Comparison of ENCODE assay signal across 1 fruit fly cellular context in genomic region chr3L:14786230-14786850, dm6.
A peak's percentile ranks its signal among the peaks of the same experiment; 100 is the strongest.
TF ChIP-seq lines count a peak whose summit lies in the region.

Gene bmm (minus strand): TSS chr3L:14786412.
Gene Tdrd3 (plus strand): TSS chr3L:14786791.

TF ChIP-seq in whole organism, embryonic, 481 proteins besides CTCF, POLR2A, EP300 and RAD21 (continued from another document and continues in another):
- TF ChIP-seq trh (GFP tag; optimal IDR thresholded peaks at IDR 0.05; lab: Kevin White, UChicago) = peak; percentile 71
- no peak for TF ChIP-seq cg (GFP tag; optimal IDR thresholded peaks at IDR 0.05; lab: Kevin White, UChicago)
- no peak for TF ChIP-seq h (optimal IDR thresholded peaks at IDR 0.05; lab: Kevin White, UChicago)
- TF ChIP-seq exex (tag; optimal IDR thresholded peaks at IDR 0.05; lab: Kevin White, UChicago) = peak; percentile 70
- peak; percentile 9 for TF ChIP-seq Dp (GFP tag; optimal IDR thresholded peaks at IDR 0.05; lab: Kevin White, UChicago)
- TF ChIP-seq CG32767 (GFP tag; IDR thresholded peaks at IDR 0.05; lab: Robert Waterston, UW) = peak; percentile 55
- peak; percentile 63 for TF ChIP-seq Xrp1 (GFP tag; IDR thresholded peaks at IDR 0.05; lab: Robert Waterston, UW)
- peak; percentile 57 for TF ChIP-seq tna (GFP tag; IDR thresholded peaks at IDR 0.05; lab: Robert Waterston, UW; ENCODE audit: partially characterized antibody)
- TF ChIP-seq jumu (GFP tag; optimal IDR thresholded peaks at IDR 0.05; lab: Kevin White, UChicago) = peak; percentile 4
- TF ChIP-seq Aef1 (GFP tag; IDR thresholded peaks at IDR 0.05; lab: Robert Waterston, UW) = peak; percentile 75
- TF ChIP-seq Sry-β (GFP tag; optimal IDR thresholded peaks at IDR 0.05; lab: Kevin White, UChicago) = peak; percentile 54
- peak; percentile 11 for TF ChIP-seq Bdp1 (GFP tag; optimal IDR thresholded peaks at IDR 0.05; lab: Kevin White, UChicago)
- peak; percentile 64 for TF ChIP-seq croc (GFP tag; conservative IDR thresholded peaks at IDR 0.05; lab: Robert Waterston, UW)
- TF ChIP-seq aop (GFP tag; IDR thresholded peaks at IDR 0.05; lab: Robert Waterston, UW) = no peak
- TF ChIP-seq CG9932 (GFP tag; IDR thresholded peaks at IDR 0.05; lab: Robert Waterston, UW) = peak; percentile 96
- peak; percentile 90 for TF ChIP-seq Xbp1 (GFP tag; optimal IDR thresholded peaks at IDR 0.05; lab: Kevin White, UChicago)
- peak; percentile 70 for TF ChIP-seq CG6689 (GFP tag; IDR thresholded peaks at IDR 0.05; lab: Robert Waterston, UW)
- no peak for TF ChIP-seq gcm2 (GFP tag; optimal IDR thresholded peaks at IDR 0.05; lab: Kevin White, UChicago)
- TF ChIP-seq CG2129 (GFP tag; IDR thresholded peaks at IDR 0.05; lab: Robert Waterston, UW; ENCODE audit: partially characterized antibody) = peak; percentile 85; the same call in 1 of the 2 replicates
- TF ChIP-seq az2 (GFP tag; optimal IDR thresholded peaks at IDR 0.05; lab: Kevin White, UChicago) = peak; percentile 80
- TF ChIP-seq gce (GFP tag; IDR thresholded peaks at IDR 0.05; lab: Robert Waterston, UW) = no peak; the same call in 2 of the 3 replicates
- TF ChIP-seq lilli (GFP tag; optimal IDR thresholded peaks at IDR 0.05; lab: Kevin White, UChicago) = peak; percentile 83
- peak; percentile 70 for TF ChIP-seq sisA (GFP tag; IDR thresholded peaks at IDR 0.05; lab: Robert Waterston, UW)
- peak; percentile 59 for TF ChIP-seq Dref (GFP tag; IDR thresholded peaks at IDR 0.05; lab: Robert Waterston, UW)
- no peak for TF ChIP-seq toy (GFP tag; IDR thresholded peaks at IDR 0.05; lab: Robert Waterston, UW)
- peak; percentile 27; the same call in 1 of the 3 replicates for TF ChIP-seq CG11560 (tag; IDR thresholded peaks at IDR 0.05; lab: Robert Waterston, UW)
- peak; percentile 51 for TF ChIP-seq tup (GFP tag; optimal IDR thresholded peaks at IDR 0.05; lab: Kevin White, UChicago)
- peak; percentile 31; the same call in 2 of the 3 replicates for TF ChIP-seq ase (GFP tag; IDR thresholded peaks at IDR 0.05; lab: Robert Waterston, UW)
- no peak for TF ChIP-seq hkb (optimal IDR thresholded peaks at IDR 0.05; lab: Kevin White, UChicago)
- TF ChIP-seq hkb (GFP tag; IDR thresholded peaks at IDR 0.05; lab: Robert Waterston, UW) = peak; percentile 42; the same call in 1 of the 2 replicates
- TF ChIP-seq slp2 (GFP tag; optimal IDR thresholded peaks at IDR 0.05; lab: Kevin White, UChicago) = no peak
- no peak for TF ChIP-seq CG1832 (GFP tag; optimal IDR thresholded peaks at IDR 0.05; lab: Kevin White, UChicago)
- no peak for TF ChIP-seq CG15479 (GFP tag; optimal IDR thresholded peaks at IDR 0.05; lab: Kevin White, UChicago)
- peak; percentile 63; the same call in 1 of the 3 replicates for TF ChIP-seq so (GFP tag; IDR thresholded peaks at IDR 0.05; lab: Robert Waterston, UW)
- peak; percentile 74 for TF ChIP-seq Antp (GFP tag; optimal IDR thresholded peaks at IDR 0.05; lab: Kevin White, UChicago)
- TF ChIP-seq Lim3 (GFP tag; IDR thresholded peaks at IDR 0.05; lab: Robert Waterston, UW) = no peak
- no peak for TF ChIP-seq ash1 (GFP tag; optimal IDR thresholded peaks at IDR 0.05; lab: Kevin White, UChicago)
- TF ChIP-seq Dll (GFP tag; IDR thresholded peaks at IDR 0.05; lab: Robert Waterston, UW; ENCODE audit: partially characterized antibody) = peak; percentile 94
- TF ChIP-seq Atf-2 (GFP tag; optimal IDR thresholded peaks at IDR 0.05; lab: Kevin White, UChicago) = no peak
- TF ChIP-seq HLH4C (GFP tag; IDR thresholded peaks at IDR 0.05; lab: Robert Waterston, UW; ENCODE audit: partially characterized antibody) = peak; percentile 82
- TF ChIP-seq D19A (tag; optimal IDR thresholded peaks at IDR 0.05; lab: Kevin White, UChicago) = peak; percentile 62
- peak; percentile 27 for TF ChIP-seq CG8944 (GFP tag; optimal IDR thresholded peaks at IDR 0.05; lab: Kevin White, UChicago)
- TF ChIP-seq CG10959 (GFP tag; IDR thresholded peaks at IDR 0.05; lab: Robert Waterston, UW) = no peak; the same call in 1 of the 2 replicates
- peak; percentile 51 for TF ChIP-seq CG4707 (GFP tag; optimal IDR thresholded peaks at IDR 0.05; lab: Kevin White, UChicago)
- TF ChIP-seq NK7.1 (GFP tag; optimal IDR thresholded peaks at IDR 0.05; lab: Kevin White, UChicago) = no peak
- TF ChIP-seq Vsx1 (GFP tag; optimal IDR thresholded peaks at IDR 0.05; lab: Kevin White, UChicago) = peak; percentile 53
- TF ChIP-seq Sox102F (GFP tag; optimal IDR thresholded peaks at IDR 0.05; lab: Kevin White, UChicago) = peak; percentile 83
- peak; percentile 81 for TF ChIP-seq HLH54F (GFP tag; optimal IDR thresholded peaks at IDR 0.05; lab: Kevin White, UChicago)
- TF ChIP-seq sug (tag; optimal IDR thresholded peaks at IDR 0.05; lab: Kevin White, UChicago) = peak; percentile 90
- no peak for TF ChIP-seq br (optimal IDR thresholded peaks at IDR 0.05; lab: Kevin White, UChicago)
- peak; percentile 72 for TF ChIP-seq stwl (tag; optimal IDR thresholded peaks at IDR 0.05; lab: Kevin White, UChicago)
- TF ChIP-seq CG17359 (tag; optimal IDR thresholded peaks at IDR 0.05; lab: Kevin White, UChicago) = peak; percentile 73
- peak; percentile 90 for TF ChIP-seq sqz (GFP tag; optimal IDR thresholded peaks at IDR 0.05; lab: Kevin White, UChicago)
- peak; percentile 31 for TF ChIP-seq Side (GFP tag; optimal IDR thresholded peaks at IDR 0.05; lab: Kevin White, UChicago)
- peak; percentile 18 for TF ChIP-seq CG3163 (GFP tag; optimal IDR thresholded peaks at IDR 0.05; lab: Kevin White, UChicago)
- peak; percentile 76 for TF ChIP-seq CG12942 (GFP tag; optimal IDR thresholded peaks at IDR 0.05; lab: Kevin White, UChicago)
- TF ChIP-seq slbo (GFP tag; IDR thresholded peaks at IDR 0.05; lab: Robert Waterston, UW) = peak; percentile 94
- TF ChIP-seq sc (optimal IDR thresholded peaks at IDR 0.05; lab: Kevin White, UChicago) = no peak
- peak; percentile 27 for TF ChIP-seq sc (GFP tag; optimal IDR thresholded peaks at IDR 0.05; lab: Kevin White, UChicago)
- no peak for TF ChIP-seq CG3065 (GFP tag; optimal IDR thresholded peaks at IDR 0.05; lab: Kevin White, UChicago)
- TF ChIP-seq nom (GFP tag; optimal IDR thresholded peaks at IDR 0.05; lab: Kevin White, UChicago) = peak; percentile 42
- peak; percentile 80 for TF ChIP-seq Fer3 (tag; optimal IDR thresholded peaks at IDR 0.05; lab: Kevin White, UChicago)
- TF ChIP-seq chn (GFP tag; optimal IDR thresholded peaks at IDR 0.05; lab: Kevin White, UChicago) = peak; percentile 54
- peak; percentile 73 for TF ChIP-seq HmgZ (tag; optimal IDR thresholded peaks at IDR 0.05; lab: Kevin White, UChicago)
- TF ChIP-seq CG7839 (tag; optimal IDR thresholded peaks at IDR 0.05; lab: Kevin White, UChicago) = peak; percentile 84
- peak; percentile 76 for TF ChIP-seq tgo (GFP tag; IDR thresholded peaks at IDR 0.05; lab: Robert Waterston, UW)
- TF ChIP-seq crp (GFP tag; optimal IDR thresholded peaks at IDR 0.05; lab: Kevin White, UChicago) = peak in 1 of 2 experiments; percentile 20
- TF ChIP-seq CG17829 (tag; optimal IDR thresholded peaks at IDR 0.05; lab: Kevin White, UChicago) = peak; percentile 87
- TF ChIP-seq CG4404 (GFP tag; IDR thresholded peaks at IDR 0.05; lab: Robert Waterston, UW) = peak; percentile 60
- peak; percentile 91 for TF ChIP-seq CG13424 (tag; optimal IDR thresholded peaks at IDR 0.05; lab: Kevin White, UChicago)
- TF ChIP-seq Atf3 (GFP tag; optimal IDR thresholded peaks at IDR 0.05; lab: Kevin White, UChicago) = no peak
- peak; percentile 65 for TF ChIP-seq ara (GFP tag; IDR thresholded peaks at IDR 0.05; lab: Robert Waterston, UW)
- TF ChIP-seq inv (GFP tag; IDR thresholded peaks at IDR 0.05; lab: Robert Waterston, UW; ENCODE audit: partially characterized antibody) = peak; percentile 87
- TF ChIP-seq bowl (GFP tag; IDR thresholded peaks at IDR 0.05; lab: Robert Waterston, UW) = no peak
- TF ChIP-seq disco-r (GFP tag; optimal IDR thresholded peaks at IDR 0.05; lab: Kevin White, UChicago) = peak; percentile 40
- peak; percentile 67 for TF ChIP-seq ssp (GFP tag; IDR thresholded peaks at IDR 0.05; lab: Robert Waterston, UW)
- TF ChIP-seq hbn (GFP tag; IDR thresholded peaks at IDR 0.05; lab: Robert Waterston, UW; ENCODE audit: partially characterized antibody) = peak; percentile 93
- peak; percentile 71; the same call in 1 of the 3 replicates for TF ChIP-seq jigr1 (GFP tag; IDR thresholded peaks at IDR 0.05; lab: Robert Waterston, UW)
- no peak for TF ChIP-seq CG12769 (tag; optimal IDR thresholded peaks at IDR 0.05; lab: Kevin White, UChicago)
- peak; percentile 74 for TF ChIP-seq Fer1 (GFP tag; optimal IDR thresholded peaks at IDR 0.05; lab: Kevin White, UChicago)
- peak; percentile 86 for TF ChIP-seq Sox100B (GFP tag; optimal IDR thresholded peaks at IDR 0.05; lab: Kevin White, UChicago)
- peak; percentile 78 for TF ChIP-seq CG11085 (GFP tag; IDR thresholded peaks at IDR 0.05; lab: Robert Waterston, UW)
- peak; percentile 92 for TF ChIP-seq CG31441 (GFP tag; IDR thresholded peaks at IDR 0.05; lab: Robert Waterston, UW)
- peak; percentile 45 for TF ChIP-seq CG5180 (GFP tag; optimal IDR thresholded peaks at IDR 0.05; lab: Kevin White, UChicago)
- TF ChIP-seq Meics (GFP tag; optimal IDR thresholded peaks at IDR 0.05; lab: Kevin White, UChicago) = peak; percentile 89
- peak; percentile 61 for TF ChIP-seq CG34422 (GFP tag; IDR thresholded peaks at IDR 0.05; lab: Robert Waterston, UW)
- no peak for TF ChIP-seq CG14050 (GFP tag; IDR thresholded peaks at IDR 0.05; lab: Robert Waterston, UW)
- peak; percentile 62; the same call in 1 of the 2 replicates for TF ChIP-seq E2f1 (GFP tag; IDR thresholded peaks at IDR 0.05; lab: Robert Waterston, UW)
- TF ChIP-seq Nf-YA (GFP tag; IDR thresholded peaks at IDR 0.05; lab: Robert Waterston, UW) = no peak
- no peak for TF ChIP-seq CG14965 (GFP tag; optimal IDR thresholded peaks at IDR 0.05; lab: Kevin White, UChicago; ENCODE audit: borderline replicate concordance)
- peak; percentile 12 for TF ChIP-seq Sin3A (optimal IDR thresholded peaks at IDR 0.05; lab: Kevin White, UChicago)
- peak; percentile 39; the same call in 1 of the 2 replicates for TF ChIP-seq CG17328 (GFP tag; IDR thresholded peaks at IDR 0.05; lab: Robert Waterston, UW)
- TF ChIP-seq Jarid2 (GFP tag; optimal IDR thresholded peaks at IDR 0.05; lab: Kevin White, UChicago) = peak; percentile 88
- TF ChIP-seq CG16815 (GFP tag; optimal IDR thresholded peaks at IDR 0.05; lab: Kevin White, UChicago) = peak; percentile 78
- peak; percentile 91 for TF ChIP-seq CG11456 (GFP tag; IDR thresholded peaks at IDR 0.05; lab: Robert Waterston, UW)
- no peak for TF ChIP-seq grn (GFP tag; optimal IDR thresholded peaks at IDR 0.05; lab: Kevin White, UChicago)
- TF ChIP-seq wor (GFP tag; IDR thresholded peaks at IDR 0.05; lab: Robert Waterston, UW) = no peak
- TF ChIP-seq Hr78 (GFP tag; optimal IDR thresholded peaks at IDR 0.05; lab: Kevin White, UChicago) = no peak
- TF ChIP-seq CG4328 (GFP tag; optimal IDR thresholded peaks at IDR 0.05; lab: Kevin White, UChicago) = peak; percentile 79
- peak; percentile 82 for TF ChIP-seq CG10209 (GFP tag; optimal IDR thresholded peaks at IDR 0.05; lab: Kevin White, UChicago)
- TF ChIP-seq CG2202 (tag; optimal IDR thresholded peaks at IDR 0.05; lab: Kevin White, UChicago) = no peak
- TF ChIP-seq CG6254 (GFP tag; optimal IDR thresholded peaks at IDR 0.05; lab: Kevin White, UChicago) = peak; percentile 37
- peak; percentile 57 for TF ChIP-seq vvl (GFP tag; IDR thresholded peaks at IDR 0.05; lab: Robert Waterston, UW)
- peak; percentile 65 for TF ChIP-seq bab2 (GFP tag; optimal IDR thresholded peaks at IDR 0.05; lab: Kevin White, UChicago)
- peak; percentile 89 for TF ChIP-seq phol (tag; optimal IDR thresholded peaks at IDR 0.05; lab: Kevin White, UChicago)
- peak; percentile 93 for TF ChIP-seq CG17361 (GFP tag; IDR thresholded peaks at IDR 0.05; lab: Robert Waterston, UW)
- TF ChIP-seq Elba2 (GFP tag; optimal IDR thresholded peaks at IDR 0.05; lab: Kevin White, UChicago) = peak; percentile 36
- peak; percentile 91 for TF ChIP-seq CG2678 (tag; optimal IDR thresholded peaks at IDR 0.05; lab: Kevin White, UChicago)
- TF ChIP-seq CG11695 (GFP tag; IDR thresholded peaks at IDR 0.05; lab: Robert Waterston, UW) = 0 out of 3 replicates have a peak, but pooled peaks have one; percentile 12
- peak; percentile 52; the same call in 2 of the 3 replicates for TF ChIP-seq otp (GFP tag; IDR thresholded peaks at IDR 0.05; lab: Robert Waterston, UW)
- TF ChIP-seq row (GFP tag; IDR thresholded peaks at IDR 0.05; lab: Robert Waterston, UW) = peak; percentile 97
- TF ChIP-seq slou (GFP tag; optimal IDR thresholded peaks at IDR 0.05; lab: Kevin White, UChicago) = peak; percentile 73
- peak; percentile 42 for TF ChIP-seq pnt (GFP tag; optimal IDR thresholded peaks at IDR 0.05; lab: Kevin White, UChicago)
- no peak for TF ChIP-seq Hr39 (optimal IDR thresholded peaks at IDR 0.05; lab: Kevin White, UChicago)
- peak; percentile 45 for TF ChIP-seq CG3407 (GFP tag; optimal IDR thresholded peaks at IDR 0.05; lab: Kevin White, UChicago)
- TF ChIP-seq CG18619 (GFP tag; optimal IDR thresholded peaks at IDR 0.05; lab: Kevin White, UChicago) = peak; percentile 69
- TF ChIP-seq Stat92E (GFP tag; optimal IDR thresholded peaks at IDR 0.05; lab: Kevin White, UChicago) = peak in 1 of 3 experiments; percentile 63
- peak; percentile 77 for TF ChIP-seq CG13296 (GFP tag; optimal IDR thresholded peaks at IDR 0.05; lab: Kevin White, UChicago)
- no peak for TF ChIP-seq CG17912 (GFP tag; optimal IDR thresholded peaks at IDR 0.05; lab: Kevin White, UChicago)
- TF ChIP-seq CG9727 (GFP tag; optimal IDR thresholded peaks at IDR 0.05; lab: Kevin White, UChicago) = peak; percentile 84
- no peak for TF ChIP-seq CG4282 (GFP tag; optimal IDR thresholded peaks at IDR 0.05; lab: Kevin White, UChicago)
- TF ChIP-seq CG12744 (GFP tag; optimal IDR thresholded peaks at IDR 0.05; lab: Kevin White, UChicago) = no peak
- peak; percentile 54 for TF ChIP-seq Deaf1 (tag; optimal IDR thresholded peaks at IDR 0.05; lab: Kevin White, UChicago)
- TF ChIP-seq CG5245 (GFP tag; optimal IDR thresholded peaks at IDR 0.05; lab: Kevin White, UChicago) = peak; percentile 37
- TF ChIP-seq kay (GFP tag; optimal IDR thresholded peaks at IDR 0.05; lab: Kevin White, UChicago) = peak; percentile 50
- peak in 1 of 2 experiments; percentile 42 for TF ChIP-seq Trl (optimal IDR thresholded peaks at IDR 0.05; lab: Kevin White, UChicago)
- peak; percentile 13 for TF ChIP-seq Trl (GFP tag; optimal IDR thresholded peaks at IDR 0.05; lab: Kevin White, UChicago)
- peak; percentile 81 for TF ChIP-seq CG33557 (GFP tag; optimal IDR thresholded peaks at IDR 0.05; lab: Kevin White, UChicago)
- no peak for TF ChIP-seq da (GFP tag; optimal IDR thresholded peaks at IDR 0.05; lab: Kevin White, UChicago)
- TF ChIP-seq CG32532 (GFP tag; IDR thresholded peaks at IDR 0.05; lab: Robert Waterston, UW) = peak; percentile 85
- no peak for TF ChIP-seq sima (GFP tag; optimal IDR thresholded peaks at IDR 0.05; lab: Kevin White, UChicago)
